Worm (Caenorhabditis elegans): ENCODE results near the gene T28C12.2.

T28C12.2 gene

ce11 chrV:6328897-6329296, at the start of gene T28C12.2:
Gene T28C12.2 (plus strand): TSS chrV:6329197.
- TF ChIP-seq W03F9.2 (tag; optimal IDR thresholded peaks at IDR 0.05) (no peak), him-1 (tag; optimal IDR thresholded peaks at IDR 0.05) (no peak), dao-5 (tag; optimal IDR thresholded peaks at IDR 0.05) (no peak)

ce11 chrV:6280067-6280466, 48.9 kb upstream of the T28C12.2 start:
- TF ChIP-seq W03F9.2 (tag; optimal IDR thresholded peaks at IDR 0.05): no peak
- TF ChIP-seq dao-5 (tag; optimal IDR thresholded peaks at IDR 0.05): no peak
- no peak for TF ChIP-seq him-1 (tag; optimal IDR thresholded peaks at IDR 0.05)

ce11 chrV:6281175-6281574, 47.8 kb upstream of the T28C12.2 start, which contains the start of the genes K12B6.4 and spe-49:
Gene K12B6.4 (minus strand): TSS chrV:6281275.
Gene spe-49 (plus strand): TSS chrV:6281359.
- no peak for TF ChIP-seq dao-5 (tag; optimal IDR thresholded peaks at IDR 0.05)
- no peak for TF ChIP-seq W03F9.2 (tag; optimal IDR thresholded peaks at IDR 0.05)
- TF ChIP-seq him-1 (tag; optimal IDR thresholded peaks at IDR 0.05): no peak

ce11 chrV:6286343-6286742, 42.7 kb upstream of the T28C12.2 start, which contains the start of gene srn-1:
Gene srn-1 (minus strand): TSS chrV:6286443.
- TF ChIP-seq him-1 (tag; optimal IDR thresholded peaks at IDR 0.05): no peak
- no peak for TF ChIP-seq dao-5 (tag; optimal IDR thresholded peaks at IDR 0.05)
- no peak for TF ChIP-seq W03F9.2 (tag; optimal IDR thresholded peaks at IDR 0.05)

- no peak for TF ChIP-seq dao-5 (tag; optimal IDR thresholded peaks at IDR 0.05)
- TF ChIP-seq W03F9.2 (tag; optimal IDR thresholded peaks at IDR 0.05): no peak
- no peak for TF ChIP-seq him-1 (tag; optimal IDR thresholded peaks at IDR 0.05)
These were observed 40.4 kb upstream of the T28C12.2 start, which contains the start of gene K12B6.11 for ce11 chrV:6288607-6289006. Gene K12B6.11 (plus strand): TSS chrV:6288907.

- TF ChIP-seq him-1 (tag; optimal IDR thresholded peaks at IDR 0.05) (no peak), dao-5 (tag; optimal IDR thresholded peaks at IDR 0.05) (no peak), W03F9.2 (tag; optimal IDR thresholded peaks at IDR 0.05) (no peak)
These were observed 37.7 kb upstream of the T28C12.2 start for ce11 chrV:6291301-6291700.

ce11 chrV:6292401-6292800, 36.6 kb upstream of the T28C12.2 start, which contains the start of gene K12B6.9:
Gene K12B6.9 (minus strand): TSS chrV:6292666.
- no peak for TF ChIP-seq dao-5 (tag; optimal IDR thresholded peaks at IDR 0.05)
- TF ChIP-seq him-1 (tag; optimal IDR thresholded peaks at IDR 0.05): no peak
- no peak for TF ChIP-seq W03F9.2 (tag; optimal IDR thresholded peaks at IDR 0.05)

ce11 chrV:6301046-6301445, 28.0 kb upstream of the T28C12.2 start:
- TF ChIP-seq W03F9.2 (tag; optimal IDR thresholded peaks at IDR 0.05): no peak
- no peak for TF ChIP-seq dao-5 (tag; optimal IDR thresholded peaks at IDR 0.05)
- TF ChIP-seq him-1 (tag; optimal IDR thresholded peaks at IDR 0.05): no peak

ce11 chrV:6302465-6302864, 26.5 kb upstream of the T28C12.2 start:
- TF ChIP-seq him-1 (tag; optimal IDR thresholded peaks at IDR 0.05): no peak
- no peak for TF ChIP-seq W03F9.2 (tag; optimal IDR thresholded peaks at IDR 0.05)
- TF ChIP-seq dao-5 (tag; optimal IDR thresholded peaks at IDR 0.05): no peak

- TF ChIP-seq W03F9.2 (tag; optimal IDR thresholded peaks at IDR 0.05): no peak
- no peak for TF ChIP-seq dao-5 (tag; optimal IDR thresholded peaks at IDR 0.05)
- no peak for TF ChIP-seq him-1 (tag; optimal IDR thresholded peaks at IDR 0.05)
These were observed 25.5 kb upstream of the T28C12.2 start, which contains the start of gene sago-1 for ce11 chrV:6303471-6303870. Gene sago-1 (plus strand): TSS chrV:6303771.

- TF ChIP-seq W03F9.2 (tag; optimal IDR thresholded peaks at IDR 0.05) (no peak), him-1 (tag; optimal IDR thresholded peaks at IDR 0.05) (no peak), dao-5 (tag; optimal IDR thresholded peaks at IDR 0.05) (no peak)
These were observed 17.1 kb upstream of the T28C12.2 start for ce11 chrV:6311936-6312335.

ce11 chrV:6316632-6317031, 12.4 kb upstream of the T28C12.2 start, which contains the start of gene cest-24:
Gene cest-24 (plus strand): TSS chrV:6316932.
- TF ChIP-seq him-1 (tag; optimal IDR thresholded peaks at IDR 0.05) (no peak), W03F9.2 (tag; optimal IDR thresholded peaks at IDR 0.05) (no peak), dao-5 (tag; optimal IDR thresholded peaks at IDR 0.05) (no peak)

- TF ChIP-seq dao-5 (tag; optimal IDR thresholded peaks at IDR 0.05) (no peak), W03F9.2 (tag; optimal IDR thresholded peaks at IDR 0.05) (no peak), him-1 (tag; optimal IDR thresholded peaks at IDR 0.05) (no peak)
These were observed 11.1 kb upstream of the T28C12.2 start for ce11 chrV:6317928-6318327.

- no peak for TF ChIP-seq dao-5 (tag; optimal IDR thresholded peaks at IDR 0.05)
- TF ChIP-seq W03F9.2 (tag; optimal IDR thresholded peaks at IDR 0.05): no peak
- no peak for TF ChIP-seq him-1 (tag; optimal IDR thresholded peaks at IDR 0.05)
These were observed 9.6 kb upstream of the T28C12.2 start for ce11 chrV:6319358-6319757.

- TF ChIP-seq W03F9.2 (tag; optimal IDR thresholded peaks at IDR 0.05) (no peak), dao-5 (tag; optimal IDR thresholded peaks at IDR 0.05) (no peak), him-1 (tag; optimal IDR thresholded peaks at IDR 0.05) (no peak)
These were observed 7.7 kb upstream of the T28C12.2 start for ce11 chrV:6321280-6321679.
